Worm (Caenorhabditis elegans) whole organism, late embryonic: Measurements from ENCODE around the gene aff-1.

ENCODE experiments used
- C08G9.2 ChIP-seq: sonication (generic microtip); optimal IDR thresholded peaks from 2 replicates; lab custom pipeline; 2016; ENCODE audit warnings: mild to moderate bottlenecking, missing genetic modification characterization, moderate library complexity, missing compliant biosample characterization
- F13H6.1 ChIP-seq: sonication (generic microtip); optimal IDR thresholded peaks from 2 replicates; lab custom pipeline; 2016; ENCODE audit warnings: missing genetic modification characterization, missing compliant biosample characterization
- K02D7.2 ChIP-seq: sonication (generic microtip); optimal IDR thresholded peaks from 2 replicates; lab custom pipeline; 2017; ENCODE audit warnings: mild to moderate bottlenecking, missing genetic modification characterization, missing compliant biosample characterization
- K09A11.1 ChIP-seq: sonication (generic microtip); optimal IDR thresholded peaks from 2 replicates; lab custom pipeline; 2017; ENCODE audit warnings: antibody characterized with exemption, mild to moderate bottlenecking, missing genetic modification characterization, missing compliant biosample characterization; ENCODE audit not compliant: insufficient read depth
- T23F11.4 ChIP-seq: fragments of 200-800 bp; sonication (Bioruptor generic); optimal IDR thresholded peaks from 2 replicates; lab custom pipeline; 2018; ENCODE audit warnings: mild to moderate bottlenecking, missing genetic modification characterization, missing compliant biosample characterization
- ahr-1 ChIP-seq: sonication (generic microtip); optimal IDR thresholded peaks from 2 replicates; lab custom pipeline; 2016; ENCODE audit warnings: missing genetic modification characterization, missing compliant biosample characterization
- ama-1 ChIP-seq: fragments of 150-350 bp; optimal IDR thresholded peaks from 2 replicates; lab custom pipeline; 2014
- ceh-14 ChIP-seq: sonication (generic microtip); optimal IDR thresholded peaks from 2 replicates; lab custom pipeline; 2016; ENCODE audit warnings: missing genotype, missing genetic modification characterization, missing compliant biosample characterization
- ceh-18 ChIP-seq: sonication (generic microtip); optimal IDR thresholded peaks from 2 replicates; lab custom pipeline; 2016; ENCODE audit warnings: missing genetic modification characterization, missing compliant biosample characterization
- ceh-2 ChIP-seq: sonication (generic microtip); optimal IDR thresholded peaks from 2 replicates; lab custom pipeline; 2016; ENCODE audit warnings: missing genotype, missing genetic modification characterization, missing compliant biosample characterization
- ceh-22 ChIP-seq: sonication (generic microtip); optimal IDR thresholded peaks from 2 replicates; lab custom pipeline; 2017; ENCODE audit warnings: missing biosample characterization, missing genetic modification characterization
- ceh-24 ChIP-seq: sonication (generic microtip); optimal IDR thresholded peaks from 2 replicates; lab custom pipeline; 2016; ENCODE audit warnings: mild to moderate bottlenecking, missing genetic modification characterization, missing compliant biosample characterization
- ceh-30 ChIP-seq: fragments of 150-350 bp; optimal IDR thresholded peaks from 2 replicates; lab custom pipeline; 2014; ENCODE audit warnings: missing biosample characterization, missing genetic modification characterization
- ceh-31 ChIP-seq: sonication (generic microtip); optimal IDR thresholded peaks from 2 replicates; lab custom pipeline; 2016; ENCODE audit warnings: missing genetic modification characterization, missing compliant biosample characterization
- ceh-34 ChIP-seq: sonication (generic microtip); optimal IDR thresholded peaks from 2 replicates; lab custom pipeline; 2016; ENCODE audit warnings: mild to moderate bottlenecking, missing genetic modification characterization, missing compliant biosample characterization
- ceh-45 ChIP-seq: fragments of 200-800 bp; sonication (Bioruptor generic); IDR thresholded peaks from 2 replicates; pipeline ENCODE4 v1.3.6; 2022; ENCODE audit warnings: missing genetic modification reagents, missing genetic modification characterization, missing compliant biosample characterization
- dmd-4 ChIP-seq: sonication (generic microtip); optimal IDR thresholded peaks from 2 replicates; lab custom pipeline; 2016; ENCODE audit warnings: borderline replicate concordance, missing genetic modification characterization, missing compliant biosample characterization
- elt-2 ChIP-seq: sonication (generic microtip); optimal IDR thresholded peaks from 2 replicates; lab custom pipeline; 2016; ENCODE audit warnings: missing genetic modification reagents, missing genetic modification characterization, missing compliant biosample characterization
- eyg-1 ChIP-seq: sonication (generic microtip); optimal IDR thresholded peaks from 2 replicates; lab custom pipeline; 2016; ENCODE audit warnings: missing genotype, missing genetic modification characterization, missing compliant biosample characterization
- fax-1 ChIP-seq: sonication (generic microtip); optimal IDR thresholded peaks from 2 replicates; lab custom pipeline; 2016; ENCODE audit warnings: missing genotype, missing genetic modification characterization, missing compliant biosample characterization
- fkh-6 ChIP-seq: sonication (generic microtip); optimal IDR thresholded peaks from 2 replicates; lab custom pipeline; 2016; ENCODE audit warnings: missing genetic modification characterization, missing compliant biosample characterization
- hlh-30 ChIP-seq: sonication (generic microtip); optimal IDR thresholded peaks from 2 replicates; lab custom pipeline; 2017; ENCODE audit warnings: antibody characterized with exemption, missing genetic modification characterization, missing compliant biosample characterization; ENCODE audit not compliant: insufficient read depth
- hlh-6 ChIP-seq: sonication (generic microtip); optimal IDR thresholded peaks from 2 replicates; lab custom pipeline; 2016; ENCODE audit warnings: missing genotype, missing genetic modification characterization, missing compliant biosample characterization
- hlh-8 ChIP-seq: sonication (generic microtip); optimal IDR thresholded peaks from 2 replicates; lab custom pipeline; 2016; ENCODE audit warnings: missing genotype, missing genetic modification characterization, missing compliant biosample characterization
- lim-6 ChIP-seq: sonication (generic microtip); optimal IDR thresholded peaks from 2 replicates; lab custom pipeline; 2016; ENCODE audit warnings: missing genetic modification characterization, missing compliant biosample characterization
- lin-11 ChIP-seq: fragments of 200-800 bp; sonication (Bioruptor generic); optimal IDR thresholded peaks from 2 replicates; lab custom pipeline; 2018; ENCODE audit warnings: mild to moderate bottlenecking, missing genetic modification characterization, missing compliant biosample characterization
- nhr-232 ChIP-seq: sonication (generic microtip); optimal IDR thresholded peaks from 2 replicates; lab custom pipeline; 2016; ENCODE audit warnings: missing genetic modification characterization, missing compliant biosample characterization
- odd-2 ChIP-seq: sonication (generic microtip); optimal IDR thresholded peaks from 2 replicates; lab custom pipeline; 2017; ENCODE audit warnings: antibody characterized with exemption, mild to moderate bottlenecking, missing genetic modification characterization, missing compliant biosample characterization
- pat-9 ChIP-seq: fragments of 200-800 bp; sonication (Bioruptor generic); optimal IDR thresholded peaks from 2 replicates; lab custom pipeline; 2018; ENCODE audit warnings: mild to moderate bottlenecking, missing genetic modification characterization, moderate library complexity, missing compliant biosample characterization
- pax-1 ChIP-seq: fragments of 150-350 bp; optimal IDR thresholded peaks from 2 replicates; lab custom pipeline; 2014; ENCODE audit warnings: missing biosample characterization, missing genetic modification characterization
- pha-2 ChIP-seq: sonication (generic microtip); optimal IDR thresholded peaks from 2 replicates; lab custom pipeline; 2017; ENCODE audit warnings: mild to moderate bottlenecking, missing genetic modification characterization, missing compliant biosample characterization
- pros-1 ChIP-seq: fragments of 150-350 bp; optimal IDR thresholded peaks from 2 replicates; lab custom pipeline; 2014; ENCODE audit warnings: missing biosample characterization, missing genetic modification reagents, missing genetic modification characterization
- ref-2 ChIP-seq: sonication (generic microtip); optimal IDR thresholded peaks from 2 replicates; lab custom pipeline; 2016; ENCODE audit warnings: missing genetic modification characterization, missing compliant biosample characterization
- rnt-1 ChIP-seq: sonication (generic microtip); optimal IDR thresholded peaks from 2 replicates; lab custom pipeline; 2016; ENCODE audit warnings: missing genetic modification characterization, missing compliant biosample characterization
- sox-2 ChIP-seq: fragments of 200-800 bp; sonication (Bioruptor generic); IDR thresholded peaks from 2 replicates; pipeline ENCODE4 v1.3.6; 2022; ENCODE audit warnings: missing genetic modification reagents, missing genetic modification characterization, missing compliant biosample characterization
- tbx-2 ChIP-seq: sonication (generic microtip); optimal IDR thresholded peaks from 2 replicates; lab custom pipeline; 2016; ENCODE audit warnings: missing genetic modification characterization, missing compliant biosample characterization
- tbx-7 ChIP-seq: sonication (generic microtip); optimal IDR thresholded peaks from 2 replicates; lab custom pipeline; 2016; ENCODE audit warnings: missing genotype, missing genetic modification characterization, missing compliant biosample characterization
- ttx-3 ChIP-seq: sonication (generic microtip); optimal IDR thresholded peaks from 2 replicates; lab custom pipeline; 2016; ENCODE audit warnings: missing genetic modification reagents, missing genetic modification characterization, missing compliant biosample characterization
- unc-3 ChIP-seq, 2 experiments: fragments of 200-800 bp in 1 of 2; sonication (Bioruptor generic) in 1 of 2; sonication (generic microtip) in 1 of 2; conservative IDR thresholded peaks in 1 of 2; optimal IDR thresholded peaks in 1 of 2; 2 replicates each; pipeline versions ENCODE4 v1.3.6 to Lab custom; 2016 to 2022; ENCODE audit warnings: missing compliant biosample characterization in 2 of 2, missing genetic modification characterization in 2 of 2, missing genetic modification reagents in 1 of 2
- unc-42 ChIP-seq: sonication (generic microtip); optimal IDR thresholded peaks from 2 replicates; lab custom pipeline; 2016; ENCODE audit warnings: missing genotype, missing genetic modification characterization, missing compliant biosample characterization
- unc-55 ChIP-seq: sonication (generic microtip); optimal IDR thresholded peaks from 2 replicates; lab custom pipeline; 2017; ENCODE audit warnings: missing biosample characterization, missing genetic modification reagents, missing genetic modification characterization
- unc-86 ChIP-seq: sonication (generic microtip); optimal IDR thresholded peaks from 2 replicates; lab custom pipeline; 2016; ENCODE audit warnings: missing genetic modification characterization, missing compliant biosample characterization
- ztf-16 ChIP-seq: sonication (generic microtip); optimal IDR thresholded peaks from 2 replicates; lab custom pipeline; 2017; ENCODE audit warnings: missing genetic modification characterization, missing compliant biosample characterization

Gene aff-1

ce11 chrII:6833781-6834339 lies 29.7 kb downstream of the aff-1 start:
- TF ChIP-seq T23F11.4 (no peak), ceh-31 (peak; percentile 18), ceh-34 (tag; lab: Kevin White, UChicago) (peak; percentile 30), hlh-30 (tag; lab: Kevin White, UChicago) (peak; percentile 63), unc-3 (GFP tag; conservative IDR thresholded peaks at IDR 0.05; lab: Robert Waterston, UW) (no peak), unc-3 (tag; optimal IDR thresholded peaks at IDR 0.05; lab: Kevin White, UChicago) (no peak), ceh-14 (no peak), tbx-2 (tag; lab: Kevin White, UChicago) (peak; percentile 1), ama-1 (lab: Kevin White, UChicago) (no peak), C08G9.2 (peak; percentile 4), ttx-3 (no peak), ref-2 (tag; lab: Kevin White, UChicago) (peak; percentile 55), lin-11 (tag; lab: Kevin White, UChicago) (no peak), dmd-4 (tag; lab: Kevin White, UChicago) (no peak), F13H6.1 (tag; lab: Kevin White, UChicago) (peak; percentile 32)
- TF ChIP-seq, all 69 proteins: peak for 7

ce11 chrII:6832695-6833389 lies 30.7 kb downstream of the aff-1 start:
- peak; percentile 32 for TF ChIP-seq elt-2
- TF ChIP-seq hlh-8 (tag; lab: Kevin White, UChicago): no peak
- TF ChIP-seq ceh-30 (tag; lab: Kevin White, UChicago): no peak
- no peak for TF ChIP-seq ceh-45 (GFP tag; lab: Robert Waterston, UW)
- peak; percentile 17 for TF ChIP-seq ceh-31
- TF ChIP-seq tbx-2 (tag; lab: Kevin White, UChicago): peak; percentile 17
- peak; percentile 13 for TF ChIP-seq hlh-6 (tag; lab: Kevin White, UChicago)
- no peak for TF ChIP-seq fkh-6 (tag; lab: Kevin White, UChicago)
- TF ChIP-seq pha-2 (tag; lab: Kevin White, UChicago): peak; percentile 19
- TF ChIP-seq ceh-14: peak; percentile 13
- peak; percentile 40 for TF ChIP-seq rnt-1
- TF ChIP-seq C08G9.2: peak; percentile 27
- TF ChIP-seq ceh-18 (tag; lab: Kevin White, UChicago): peak; percentile 39

- TF ChIP-seq ceh-14: no peak
- no peak for TF ChIP-seq ztf-16 (tag; lab: Kevin White, UChicago)
- TF ChIP-seq ceh-45 (GFP tag; lab: Robert Waterston, UW): no peak
- peak; percentile 13 for TF ChIP-seq unc-42 (tag; lab: Kevin White, UChicago)
- no peak for TF ChIP-seq ceh-22 (tag; lab: Kevin White, UChicago)
These were observed 31.3 kb downstream of the aff-1 start for ce11 chrII:6832207-6832606.

ce11 chrII:6831531-6832201 lies 31.9 kb downstream of the aff-1 start:
- TF ChIP-seq ttx-3 (no peak), elt-2 (no peak), tbx-2 (tag; lab: Kevin White, UChicago) (peak; percentile 28), fax-1 (tag; lab: Kevin White, UChicago) (no peak), K02D7.2 (no peak), odd-2 (tag; lab: Kevin White, UChicago) (no peak), ceh-24 (tag; lab: Kevin White, UChicago) (no peak), nhr-232 (tag; lab: Kevin White, UChicago) (peak; percentile 29), ceh-22 (tag; lab: Kevin White, UChicago) (no peak), unc-86 (tag; lab: Kevin White, UChicago) (no peak), sox-2 (peak; percentile 39), pax-1 (tag; lab: Kevin White, UChicago) (peak; percentile 3), ceh-45 (GFP tag; lab: Robert Waterston, UW) (no peak), K09A11.1 (tag; lab: Kevin White, UChicago) (no peak), ceh-2 (no peak), ama-1 (lab: Kevin White, UChicago) (no peak), eyg-1 (tag; lab: Kevin White, UChicago) (no peak), fkh-6 (tag; lab: Kevin White, UChicago) (no peak), tbx-7 (tag; lab: Kevin White, UChicago) (no peak), ahr-1 (no peak), lim-6 (tag; lab: Kevin White, UChicago) (no peak), ceh-30 (tag; lab: Kevin White, UChicago) (no peak), unc-42 (tag; lab: Kevin White, UChicago) (no peak), unc-55 (GFP tag; lab: Kevin White, UChicago) (no peak), pros-1 (tag; lab: Kevin White, UChicago) (no peak), ceh-31 (peak; percentile 53), pat-9 (no peak)
